Fruit fly (Drosophila melanogaster): ENCODE data around the gene CG13051.

CG13051 gene

dm6 chr3L:16268106-16268733 is 3.3 kb upstream of the CG13051 start, which contains the start of gene CG4950 (continued):
- no peak for TF ChIP-seq CG1621 (tag; optimal IDR thresholded peaks at IDR 0.05)
- peak; percentile 59 for TF ChIP-seq Ets96B (tag; optimal IDR thresholded peaks at IDR 0.05)
- peak; percentile 25 for TF ChIP-seq CG6276 (GFP tag; optimal IDR thresholded peaks at IDR 0.05)
- no peak for TF ChIP-seq eg (GFP tag; IDR thresholded peaks at IDR 0.05)
- TF ChIP-seq Sox15 (GFP tag; optimal IDR thresholded peaks at IDR 0.05): peak; percentile 32
- TF ChIP-seq Eip78C (GFP tag): peak; percentile 87
- TF ChIP-seq Sox102F (GFP tag; optimal IDR thresholded peaks at IDR 0.05): no peak
- no peak for TF ChIP-seq cyc (GFP tag; optimal IDR thresholded peaks at IDR 0.05)
- TF ChIP-seq pdm3 (GFP tag; optimal IDR thresholded peaks at IDR 0.05): peak; percentile 47
- TF ChIP-seq Met (GFP tag; optimal IDR thresholded peaks at IDR 0.05): peak; percentile 33

- TF ChIP-seq CG31627 (GFP tag; optimal IDR thresholded peaks at IDR 0.05) (no peak), Gug (GFP tag; IDR thresholded peaks at IDR 0.05) (no peak), Sox14 (GFP tag; optimal IDR thresholded peaks at IDR 0.05) (no peak), eg (GFP tag; IDR thresholded peaks at IDR 0.05) (no peak), acj6 (GFP tag; optimal IDR thresholded peaks at IDR 0.05) (no peak), fd59A (GFP tag; optimal IDR thresholded peaks at IDR 0.05) (no peak), OdsH (GFP tag; optimal IDR thresholded peaks at IDR 0.05) (no peak), Blimp-1 (GFP tag; optimal IDR thresholded peaks at IDR 0.05) (no peak), vri (GFP tag; optimal IDR thresholded peaks at IDR 0.05) (no peak), CG11902 (GFP tag; optimal IDR thresholded peaks at IDR 0.05) (no peak), Sox102F (GFP tag; optimal IDR thresholded peaks at IDR 0.05) (no peak), CG3919 (GFP tag; optimal IDR thresholded peaks at IDR 0.05) (no peak), esn (GFP tag; optimal IDR thresholded peaks at IDR 0.05) (no peak), Hr4 (GFP tag; optimal IDR thresholded peaks at IDR 0.05) (no peak), CG1621 (tag; optimal IDR thresholded peaks at IDR 0.05) (no peak)
Observed at dm6 chr3L:16263043-16263442, 1.9 kb downstream of the CG13051 start, which contains the start of gene CG13070. TSS of gene CG13070 (plus strand) at chr3L:16263343.

- no peak for TF ChIP-seq Blimp-1 (GFP tag; optimal IDR thresholded peaks at IDR 0.05)
Observed at dm6 chr3L:16262440-16262839, 2.5 kb downstream of the CG13051 start, which contains the start of gene CG13071. TSS of gene CG13071 (plus strand) at chr3L:16262740.

- TF ChIP-seq CG9139 (GFP tag; optimal IDR thresholded peaks at IDR 0.05) (no peak), Eip93F (GFP tag; optimal IDR thresholded peaks at IDR 0.05) (no peak), pdm3 (GFP tag; optimal IDR thresholded peaks at IDR 0.05) (no peak), OdsH (GFP tag; optimal IDR thresholded peaks at IDR 0.05) (no peak), CG6808 (GFP tag; optimal IDR thresholded peaks at IDR 0.05) (no peak), lz (GFP tag; optimal IDR thresholded peaks at IDR 0.05) (no peak), Gug (GFP tag; IDR thresholded peaks at IDR 0.05) (no peak)
Observed at dm6 chr3L:16261505-16261904, 3.4 kb downstream of the CG13051 start, which contains the start of gene CG34247. TSS of gene CG34247 (minus strand) at chr3L:16261605.

dm6 chr3L:16259552-16259951 is 5.3 kb downstream of the CG13051 start, which contains the start of gene CG13053:
TSS of gene CG13053 (minus strand) at chr3L:16259722.
- TF ChIP-seq CG6792 (GFP tag; optimal IDR thresholded peaks at IDR 0.05) (no peak), CG11762 (GFP tag; optimal IDR thresholded peaks at IDR 0.05; ENCODE audit: insufficient read depth) (no peak), Eip93F (GFP tag; optimal IDR thresholded peaks at IDR 0.05) (no peak), CG6808 (GFP tag; optimal IDR thresholded peaks at IDR 0.05) (peak; percentile 77), eg (GFP tag; IDR thresholded peaks at IDR 0.05) (no peak), CG10631 (GFP tag; optimal IDR thresholded peaks at IDR 0.05) (peak; percentile 64), Eip78C (GFP tag) (peak; percentile 89), CG11294 (GFP tag; IDR thresholded peaks at IDR 0.05) (no peak), ss (GFP tag; optimal IDR thresholded peaks at IDR 0.05) (peak; percentile 50 to 73), achi (GFP tag; optimal IDR thresholded peaks at IDR 0.05) (peak; percentile 20), CG8319 (GFP tag; optimal IDR thresholded peaks at IDR 0.05) (no peak), Ets96B (tag; optimal IDR thresholded peaks at IDR 0.05) (peak; percentile 82), pdm3 (GFP tag; optimal IDR thresholded peaks at IDR 0.05) (no peak), Eip75B (GFP tag; optimal IDR thresholded peaks at IDR 0.05) (peak; percentile 58), CG6854 (GFP tag; optimal IDR thresholded peaks at IDR 0.05) (no peak), topi (GFP tag; optimal IDR thresholded peaks at IDR 0.05) (no peak), Blimp-1 (GFP tag; optimal IDR thresholded peaks at IDR 0.05) (no peak), Sox15 (GFP tag; optimal IDR thresholded peaks at IDR 0.05) (no peak), CG3919 (GFP tag; optimal IDR thresholded peaks at IDR 0.05) (peak; percentile 46), CG11902 (GFP tag; optimal IDR thresholded peaks at IDR 0.05) (no peak), Sox14 (GFP tag; optimal IDR thresholded peaks at IDR 0.05) (no peak), dsx (GFP tag; optimal IDR thresholded peaks at IDR 0.05; ENCODE audit: poor library complexity, severe bottlenecking) (peak; percentile 85), CG9139 (GFP tag; optimal IDR thresholded peaks at IDR 0.05) (peak; percentile 6), CG8632 (GFP tag; optimal IDR thresholded peaks at IDR 0.05) (no peak), Ets21C (GFP tag; optimal IDR thresholded peaks at IDR 0.05) (no peak), CG1621 (tag; optimal IDR thresholded peaks at IDR 0.05) (no peak), lz (GFP tag; optimal IDR thresholded peaks at IDR 0.05) (no peak), fd59A (GFP tag; optimal IDR thresholded peaks at IDR 0.05) (peak; percentile 62), CG6163 (GFP tag; IDR thresholded peaks at IDR 0.05) (peak; percentile 31; the same call in 1 of the 3 replicates)

All from whole organism, prepupa.